Worm (Caenorhabditis elegans): ENCODE measurements around the gene R07B7.12.

- TF ChIP-seq W03F9.2 (tag; optimal IDR thresholded peaks at IDR 0.05) (no peak), him-1 (tag; optimal IDR thresholded peaks at IDR 0.05) (no peak), dao-5 (tag; optimal IDR thresholded peaks at IDR 0.05) (no peak)
Measured at ce11 chrV:12085867-12086634, 2.8 kb upstream of the R07B7.12 start.
